Worm (Caenorhabditis elegans) whole organism, late embryonic: ENCODE data around the gene ZK1290.1.

Experiments used
- F13H6.1 ChIP-seq: sonication (generic microtip); optimal IDR thresholded peaks from 2 replicates; lab custom pipeline; 2016; ENCODE audit warnings: missing genetic modification characterization, missing compliant biosample characterization
- T23F11.4 ChIP-seq: fragments of 200-800 bp; sonication (Bioruptor generic); optimal IDR thresholded peaks from 2 replicates; lab custom pipeline; 2018; ENCODE audit warnings: mild to moderate bottlenecking, missing genetic modification characterization, missing compliant biosample characterization
- ceh-9 ChIP-seq: sonication (generic microtip); optimal IDR thresholded peaks from 2 replicates; lab custom pipeline; 2016; ENCODE audit warnings: mild to moderate bottlenecking, missing genetic modification characterization, inconsistent platforms, missing compliant biosample characterization
- che-1 ChIP-seq: sonication (generic microtip); optimal IDR thresholded peaks from 2 replicates; lab custom pipeline; 2016; ENCODE audit warnings: mild to moderate bottlenecking, missing genetic modification characterization, missing compliant biosample characterization
- ets-4 ChIP-seq: sonication (generic microtip); optimal IDR thresholded peaks from 2 replicates; lab custom pipeline; 2016; ENCODE audit warnings: missing genetic modification characterization, missing compliant biosample characterization
- fkh-10 ChIP-seq: fragments of 150-350 bp; optimal IDR thresholded peaks from 2 replicates; lab custom pipeline; 2014; ENCODE audit warnings: missing biosample characterization, missing genetic modification reagents, missing genetic modification characterization
- fkh-6 ChIP-seq: sonication (generic microtip); optimal IDR thresholded peaks from 2 replicates; lab custom pipeline; 2016; ENCODE audit warnings: missing genetic modification characterization, missing compliant biosample characterization
- mec-3 ChIP-seq: sonication (generic microtip); optimal IDR thresholded peaks from 2 replicates; lab custom pipeline; 2016; ENCODE audit warnings: borderline replicate concordance, missing genetic modification characterization, missing compliant biosample characterization
- nhr-11 ChIP-seq: fragments of 150-350 bp; optimal IDR thresholded peaks from 2 replicates; lab custom pipeline; 2014; ENCODE audit warnings: missing biosample characterization, missing genetic modification characterization
- odd-2 ChIP-seq: sonication (generic microtip); optimal IDR thresholded peaks from 2 replicates; lab custom pipeline; 2017; ENCODE audit warnings: antibody characterized with exemption, mild to moderate bottlenecking, missing genetic modification characterization, missing compliant biosample characterization
- pag-3 ChIP-seq: sonication (generic microtip); optimal IDR thresholded peaks from 2 replicates; lab custom pipeline; 2016; ENCODE audit warnings: missing compliant biosample characterization, missing genetic modification characterization, borderline replicate concordance
- pha-4 ChIP-seq: fragments of 150-350 bp; optimal IDR thresholded peaks from 2 replicates; lab custom pipeline; 2018; ENCODE audit warnings: missing biosample characterization, missing genetic modification reagents, missing genetic modification characterization
- pros-1 ChIP-seq: fragments of 150-350 bp; optimal IDR thresholded peaks from 2 replicates; lab custom pipeline; 2014; ENCODE audit warnings: missing biosample characterization, missing genetic modification reagents, missing genetic modification characterization
- sdc-2 ChIP-seq: sonication (generic microtip); optimal IDR thresholded peaks from 2 replicates; lab custom pipeline; 2016; ENCODE audit warnings: missing genotype, missing genetic modification characterization, missing compliant biosample characterization

- TF ChIP-seq ceh-9 (tag; lab: Kevin White, UChicago) (no peak), pag-3 (tag; lab: Kevin White, UChicago) (no peak), odd-2 (tag; lab: Kevin White, UChicago) (no peak), che-1 (tag; lab: Kevin White, UChicago) (no peak), fkh-10 (GFP tag; lab: Kevin White, UChicago) (no peak), nhr-11 (tag; lab: Kevin White, UChicago) (no peak), mec-3 (tag; lab: Kevin White, UChicago) (no peak), T23F11.4 (GFP tag; lab: Kevin White, UChicago) (no peak), sdc-2 (no peak), pros-1 (tag; lab: Kevin White, UChicago) (no peak), ets-4 (tag; lab: Kevin White, UChicago) (no peak), pha-4 (tag; lab: Kevin White, UChicago) (no peak), F13H6.1 (tag; lab: Kevin White, UChicago) (no peak), fkh-6 (tag; lab: Kevin White, UChicago) (no peak)
Observed at ce11 chrII:7560844-7561243, 720 bp upstream of the ZK1290.1 start.
